Fruit fly (Drosophila melanogaster) whole organism, adult: ENCODE data around the gene CG9777.
A peak's percentile ranks its signal among the peaks of the same experiment; 100 is the strongest.

Experiments
- CG11617 ChIP-seq: fragments of 200-800 bp; sonication (Bioruptor generic); optimal IDR thresholded peaks from 2 replicates; lab custom pipeline; 2017; ENCODE audit warnings: mild to moderate bottlenecking, missing biosample characterization, missing genetic modification reagents, missing genetic modification characterization
- CG12768 ChIP-seq: fragments of 200-800 bp; sonication (Bioruptor generic); optimal IDR thresholded peaks from 2 replicates; lab custom pipeline; 2017; ENCODE audit warnings: missing biosample characterization, missing genetic modification characterization, mild to moderate bottlenecking, moderate library complexity, missing genetic modification reagents
- CG14711 ChIP-seq: fragments of 200-800 bp; sonication (Bioruptor generic); optimal IDR thresholded peaks from 2 replicates; lab custom pipeline; 2018; ENCODE audit warnings: missing biosample characterization, mild to moderate bottlenecking, missing genetic modification characterization, moderate library complexity
- CG1620 ChIP-seq: fragments of 200-800 bp; sonication (Bioruptor generic); optimal IDR thresholded peaks from 2 replicates; lab custom pipeline; 2016; ENCODE audit warnings: missing biosample characterization, missing genetic modification characterization
- CG33017 ChIP-seq: fragments of 200-800 bp; sonication (Bioruptor generic); optimal IDR thresholded peaks from 2 replicates; lab custom pipeline; 2018; ENCODE audit warnings: missing biosample characterization, mild to moderate bottlenecking, missing genetic modification characterization, moderate library complexity
- CG5204 ChIP-seq: fragments of 200-800 bp; sonication (Bioruptor generic); optimal IDR thresholded peaks from 2 replicates; lab custom pipeline; 2016; ENCODE audit warnings: missing biosample characterization, missing genetic modification characterization
- CG7045 ChIP-seq: fragments of 200-800 bp; sonication (Bioruptor generic); optimal IDR thresholded peaks from 2 replicates; lab custom pipeline; 2017; ENCODE audit warnings: missing biosample characterization, mild to moderate bottlenecking, missing genetic modification characterization
- CG7101 ChIP-seq: fragments of 200-800 bp; sonication (Bioruptor generic); optimal IDR thresholded peaks from 2 replicates; lab custom pipeline; 2018; ENCODE audit warnings: missing biosample characterization, mild to moderate bottlenecking, missing genetic modification characterization, moderate library complexity
- Clk ChIP-seq: fragments of 200-800 bp; sonication (Bioruptor generic); optimal IDR thresholded peaks from 2 replicates; lab custom pipeline; 2017; ENCODE audit warnings: missing biosample characterization, missing genetic modification characterization
- Crg-1 ChIP-seq: fragments of 200-800 bp; sonication (Bioruptor generic); optimal IDR thresholded peaks from 2 replicates; lab custom pipeline; 2016; ENCODE audit warnings: missing biosample characterization, missing genetic modification characterization
- Hr96 ChIP-seq: fragments of 200-800 bp; sonication (Bioruptor generic); optimal IDR thresholded peaks from 2 replicates; lab custom pipeline; 2016; ENCODE audit warnings: missing biosample characterization, missing genetic modification characterization
- Mnt ChIP-seq: fragments of 200-800 bp; sonication (Bioruptor generic); optimal IDR thresholded peaks from 2 replicates; lab custom pipeline; 2016; ENCODE audit warnings: missing biosample characterization, mild to moderate bottlenecking, missing genetic modification characterization
- bab1 ChIP-seq: fragments of 200-800 bp; sonication (Bioruptor generic); optimal IDR thresholded peaks from 3 replicates; lab custom pipeline; 2019; ENCODE audit warnings: missing biosample characterization, mild to moderate bottlenecking, missing genetic modification characterization, moderate library complexity
- cic ChIP-seq: fragments of 200-800 bp; sonication (Bioruptor generic); optimal IDR thresholded peaks from 2 replicates; lab custom pipeline; 2017; ENCODE audit warnings: missing biosample characterization, mild to moderate bottlenecking, missing genetic modification characterization, moderate library complexity
- cnc ChIP-seq, 2 experiments: fragments of >200 bp; optimal IDR thresholded peaks; 2 replicates each; lab custom pipeline; 2017
- kay ChIP-seq: fragments of 200-800 bp; sonication (Bioruptor generic); peaks from one replicate; lab custom pipeline; 2016; ENCODE audit warnings: missing biosample characterization, missing genetic modification characterization, borderline replicate concordance
- ovo ChIP-seq: fragments of 200-800 bp; sonication (Bioruptor generic); optimal IDR thresholded peaks from 2 replicates; lab custom pipeline; 2016; ENCODE audit warnings: missing biosample characterization, missing genetic modification characterization
- pad ChIP-seq: fragments of 200-800 bp; sonication (Bioruptor generic); optimal IDR thresholded peaks from 3 replicates; lab custom pipeline; 2017; ENCODE audit warnings: missing biosample characterization, missing genetic modification characterization, mild to moderate bottlenecking, moderate library complexity, missing genetic modification reagents
- tj ChIP-seq: fragments of 200-800 bp; sonication (Bioruptor generic); optimal IDR thresholded peaks from 3 replicates; lab custom pipeline; 2017; ENCODE audit warnings: missing biosample characterization, mild to moderate bottlenecking, missing genetic modification characterization, moderate library complexity
- toe ChIP-seq: fragments of 200-800 bp; sonication (Bioruptor generic); optimal IDR thresholded peaks from 2 replicates; lab custom pipeline; 2016; ENCODE audit warnings: missing biosample characterization, missing genetic modification characterization

The CG9777 gene

dm6 chrX:16616773-16617738, 15.0 kb downstream of the CG9777 start:
- no peak for TF ChIP-seq CG33017 (tag; lab: Kevin White, UChicago)
- TF ChIP-seq Clk = no peak
- no peak for TF ChIP-seq toe
- TF ChIP-seq CG7045 (GFP tag; lab: Kevin White, UChicago) = no peak
- no peak for TF ChIP-seq Hr96 (GFP tag; lab: Kevin White, UChicago)
- no peak for TF ChIP-seq pad (GFP tag; lab: Kevin White, UChicago)
- no peak for TF ChIP-seq CG11617 (GFP tag; lab: Kevin White, UChicago)
- no peak for TF ChIP-seq ovo
- no peak for TF ChIP-seq CG12768
- no peak for TF ChIP-seq CG1620 (GFP tag; lab: Kevin White, UChicago)
- TF ChIP-seq CG14711 = no peak
- no peak for TF ChIP-seq CG7101 (tag; lab: Kevin White, UChicago)

dm6 chrX:16610601-16611058, 21.4 kb downstream of the CG9777 start, which contains the start of gene mbt:
Gene mbt (plus strand): TSS chrX:16610685.
- TF ChIP-seq CG5204 (no peak), bab1 (GFP tag; lab: Kevin White, UChicago) (peak; percentile 30), CG12768 (no peak), CG7101 (tag; lab: Kevin White, UChicago) (peak; percentile 18), Crg-1 (GFP tag; lab: Kevin White, UChicago) (peak; percentile 39), kay (no peak), ovo (no peak), Hr96 (GFP tag; lab: Kevin White, UChicago) (no peak), tj (GFP tag; lab: Kevin White, UChicago) (peak; percentile 43), CG33017 (tag; lab: Kevin White, UChicago) (peak; percentile 6), CG7045 (GFP tag; lab: Kevin White, UChicago) (no peak), CG1620 (GFP tag; lab: Kevin White, UChicago) (peak; percentile 31), pad (GFP tag; lab: Kevin White, UChicago) (peak; percentile 42), cnc (optimal IDR thresholded peaks at IDR 0.05; lab: Kevin White, UChicago) (no peak), Clk (no peak), Mnt (peak; percentile 51), CG14711 (no peak), CG11617 (GFP tag; lab: Kevin White, UChicago) (peak; percentile 29), cic (GFP tag; lab: Kevin White, UChicago) (no peak), toe (no peak)

dm6 chrX:16607828-16608227, 24.2 kb downstream of the CG9777 start:
- TF ChIP-seq Mnt (no peak), CG5204 (no peak), CG14711 (peak; percentile 71), toe (no peak), cic (GFP tag; lab: Kevin White, UChicago) (no peak), CG1620 (GFP tag; lab: Kevin White, UChicago) (no peak)

dm6 chrX:16599770-16600169, 32.3 kb downstream of the CG9777 start:
- TF ChIP-seq Crg-1 (GFP tag; lab: Kevin White, UChicago) (no peak), CG12768 (peak; percentile 45), Hr96 (GFP tag; lab: Kevin White, UChicago) (no peak), tj (GFP tag; lab: Kevin White, UChicago) (peak; percentile 29), CG14711 (no peak), CG1620 (GFP tag; lab: Kevin White, UChicago) (no peak), CG11617 (GFP tag; lab: Kevin White, UChicago) (no peak), kay (no peak), pad (GFP tag; lab: Kevin White, UChicago) (no peak), CG7045 (GFP tag; lab: Kevin White, UChicago) (no peak), Clk (no peak), ovo (no peak), CG7101 (tag; lab: Kevin White, UChicago) (no peak), Mnt (no peak), cic (GFP tag; lab: Kevin White, UChicago) (peak; percentile 77), CG5204 (no peak), toe (no peak), CG33017 (tag; lab: Kevin White, UChicago) (no peak), cnc (optimal IDR thresholded peaks at IDR 0.05; lab: Kevin White, UChicago) (no peak), bab1 (GFP tag; lab: Kevin White, UChicago) (no peak)

dm6 chrX:16598978-16599664, 32.9 kb downstream of the CG9777 start, which contains the start of the genes CG9784 and Nup153:
Gene CG9784 (minus strand): TSS chrX:16599215.
Gene Nup153 (plus strand): TSS chrX:16599241.
- TF ChIP-seq Mnt = peak; percentile 91
- TF ChIP-seq CG5204 = no peak
- no peak for TF ChIP-seq kay
- TF ChIP-seq pad (GFP tag; lab: Kevin White, UChicago) = peak; percentile 20
- peak; percentile 20 for TF ChIP-seq CG1620 (GFP tag; lab: Kevin White, UChicago)
- peak; percentile 45 for TF ChIP-seq bab1 (GFP tag; lab: Kevin White, UChicago)
- TF ChIP-seq CG7101 (tag; lab: Kevin White, UChicago) = peak; percentile 11
